Worm (Caenorhabditis elegans): ENCODE data around the gene lron-15.

Gene lron-15

DNA sequence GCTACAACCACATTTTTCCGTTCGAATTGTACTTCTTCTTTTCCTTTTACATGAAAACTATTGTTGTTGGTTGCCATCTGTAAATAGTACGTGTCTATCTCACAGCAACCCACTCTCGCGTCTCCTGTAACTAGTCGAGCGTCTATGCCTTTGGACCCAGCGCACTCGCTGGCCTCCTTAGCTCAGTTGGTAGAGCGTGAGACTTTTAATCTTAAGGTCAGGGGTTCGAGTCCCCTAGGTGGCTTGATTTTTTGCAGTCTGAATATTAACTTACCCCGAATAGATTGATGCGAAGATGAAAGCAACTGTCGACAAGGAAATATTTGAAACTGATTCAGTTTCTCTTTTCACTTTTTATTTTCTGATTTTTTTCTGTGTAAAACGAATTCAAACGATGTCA lies 20.4 kb upstream of the lron-15 start, which contains the start of gene mpz-3 (continued):
- TF ChIP-seq lsy-27 (tag; optimal IDR thresholded peaks at IDR 0.05; ENCODE audit: borderline replicate concordance, insufficient read depth) = no peak
- no peak for TF ChIP-seq K11D2.4 (GFP tag; IDR thresholded peaks at IDR 0.05)
- TF ChIP-seq B0019.2 (GFP tag; conservative IDR thresholded peaks at IDR 0.05) = no peak
- TF ChIP-seq Y53F4B.3 (GFP tag; IDR thresholded peaks at IDR 0.05) = no peak
- TF ChIP-seq dox-1 (GFP tag; IDR thresholded peaks at IDR 0.05) = no peak
- no peak for TF ChIP-seq ztf-3 (GFP tag; optimal IDR thresholded peaks at IDR 0.05)
- TF ChIP-seq aptf-3 (GFP tag; IDR thresholded peaks at IDR 0.05) = no peak
- no peak for TF ChIP-seq F57A8.1 (GFP tag; optimal IDR thresholded peaks at IDR 0.05)
- TF ChIP-seq nhr-27 (tag; optimal IDR thresholded peaks at IDR 0.05) = no peak
- peak; percentile 41; the same call in 1 of the 2 replicates for TF ChIP-seq Y79H2A.3 (GFP tag; conservative IDR thresholded peaks at IDR 0.05)
- no peak for TF ChIP-seq F22D6.2 (tag; optimal IDR thresholded peaks at IDR 0.05)
- TF ChIP-seq egl-44 (GFP tag; IDR thresholded peaks at IDR 0.05) = 0 out of 2 replicates have a peak, but pooled peaks have one; percentile 48
- TF ChIP-seq chd-7 (tag; optimal IDR thresholded peaks at IDR 0.05) = no peak
- TF ChIP-seq snpc-4 (GFP tag; optimal IDR thresholded peaks at IDR 0.05) = peak; percentile 27
- no peak for TF ChIP-seq snpc-4 (tag; optimal IDR thresholded peaks at IDR 0.05)
- TF ChIP-seq ceh-100 (GFP tag; IDR thresholded peaks at IDR 0.05) = peak; percentile 47; the same call in 1 of the 2 replicates
- no peak for TF ChIP-seq sea-2 (GFP tag; IDR thresholded peaks at IDR 0.05)
- peak; percentile 9 for TF ChIP-seq ztf-26 (tag; optimal IDR thresholded peaks at IDR 0.05)
- peak; percentile 20; the same call in 1 of the 2 replicates for TF ChIP-seq madf-8 (GFP tag; conservative IDR thresholded peaks at IDR 0.05)
- TF ChIP-seq madf-6 (GFP tag; IDR thresholded peaks at IDR 0.05) = no peak
- TF ChIP-seq cebp-1 (GFP tag; IDR thresholded peaks at IDR 0.05) = no peak
- TF ChIP-seq cebp-1 (tag; optimal IDR thresholded peaks at IDR 0.05) = no peak
- TF ChIP-seq K12H6.12 (tag; optimal IDR thresholded peaks at IDR 0.05) = no peak
- no peak for TF ChIP-seq Y56A3A.18 (GFP tag; IDR thresholded peaks at IDR 0.05)
- no peak for TF ChIP-seq F10E7.11 (tag; optimal IDR thresholded peaks at IDR 0.05)
- TF ChIP-seq F37B4.10 (GFP tag; IDR thresholded peaks at IDR 0.05) = no peak
- TF ChIP-seq F23B12.7 (tag; optimal IDR thresholded peaks at IDR 0.05; ENCODE audit: insufficient read depth) = peak; percentile 69
- TF ChIP-seq snpc-1.1 (tag; optimal IDR thresholded peaks at IDR 0.05; ENCODE audit: insufficient read depth) = no peak
- TF ChIP-seq T26A5.8 (tag; optimal IDR thresholded peaks at IDR 0.05) = no peak
- TF ChIP-seq ceh-91 (GFP tag; IDR thresholded peaks at IDR 0.05) = peak; percentile 21; the same call in 1 of the 2 replicates
- peak; percentile 96 for TF ChIP-seq him-1 (tag; optimal IDR thresholded peaks at IDR 0.05)
- TF ChIP-seq lin-26 (GFP tag; IDR thresholded peaks at IDR 0.05) = peak; percentile 85
- no peak for TF ChIP-seq akir-1 (GFP tag; optimal IDR thresholded peaks at IDR 0.05)
- TF ChIP-seq F49E8.2 (tag; optimal IDR thresholded peaks at IDR 0.05; ENCODE audit: insufficient read depth) = peak; percentile 66
- TF ChIP-seq zim-3 (tag; optimal IDR thresholded peaks at IDR 0.05) = no peak
- no peak for TF ChIP-seq lsl-1 (GFP tag; optimal IDR thresholded peaks at IDR 0.05)

DNA sequence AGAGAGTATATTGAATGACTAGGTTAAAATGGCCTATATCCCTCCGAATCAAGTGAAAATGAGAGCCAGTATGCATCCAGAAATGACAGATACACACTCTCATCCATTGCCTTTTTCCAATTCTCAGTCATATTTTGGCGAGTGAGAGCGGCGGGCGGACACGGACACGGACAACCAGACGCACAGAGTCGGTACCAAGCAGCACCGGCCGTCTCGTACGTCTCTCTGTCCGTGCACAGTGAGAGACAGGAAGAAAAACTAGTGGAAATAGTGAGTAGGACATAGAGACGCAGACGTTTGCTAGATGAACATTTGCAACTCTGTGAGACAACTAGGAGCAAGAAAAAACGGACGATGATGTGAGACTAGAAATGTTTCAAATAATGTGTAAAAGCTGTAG lies 18.5 kb upstream of the lron-15 start:
- TF ChIP-seq nfyb-1 (GFP tag; IDR thresholded peaks at IDR 0.05) (0 out of 2 replicates have a peak, but pooled peaks have one; percentile 22), sea-2 (GFP tag; IDR thresholded peaks at IDR 0.05) (no peak), Y79H2A.3 (GFP tag; conservative IDR thresholded peaks at IDR 0.05) (no peak), nhr-80 (tag; optimal IDR thresholded peaks at IDR 0.05) (peak; percentile 44), cebp-1 (GFP tag; IDR thresholded peaks at IDR 0.05) (no peak), cebp-1 (tag; optimal IDR thresholded peaks at IDR 0.05) (peak; percentile 46), tbp1 (GFP tag; optimal IDR thresholded peaks at IDR 0.05) (peak; percentile 11), F23B12.7 (tag; optimal IDR thresholded peaks at IDR 0.05; ENCODE audit: insufficient read depth) (no peak), egrh-3 (GFP tag; IDR thresholded peaks at IDR 0.05) (no peak), snpc-4 (GFP tag; optimal IDR thresholded peaks at IDR 0.05) (no peak), snpc-4 (tag; optimal IDR thresholded peaks at IDR 0.05) (peak in 1 of 4 experiments; percentile 48), Y53G8AR.9 (GFP tag; conservative IDR thresholded peaks at IDR 0.05) (no peak), nhr-179 (tag; optimal IDR thresholded peaks at IDR 0.05) (no peak), ZK185.1 (tag; optimal IDR thresholded peaks at IDR 0.05; ENCODE audit: poor library complexity, severe bottlenecking) (peak; percentile 10), lin-35 (GFP tag; optimal IDR thresholded peaks at IDR 0.05) (peak in 1 of 3 experiments; percentile 18), Y53F4B.3 (GFP tag; IDR thresholded peaks at IDR 0.05) (no peak), zfh-2 (GFP tag; conservative IDR thresholded peaks at IDR 0.05) (peak; percentile 49), mcd-1 (GFP tag; IDR thresholded peaks at IDR 0.05) (0 out of 2 replicates have a peak, but pooled peaks have one; percentile 8), attf-5 (GFP tag; optimal IDR thresholded peaks at IDR 0.05) (peak; percentile 16), hmg-1.2 (GFP tag; IDR thresholded peaks at IDR 0.05) (peak; percentile 87)
